Worm (Caenorhabditis elegans): Measurements from ENCODE around the gene F22B3.10.

The F22B3.10 gene

ce11 chrIV:11371645-11372044 lies 43.2 kb downstream of the F22B3.10 start, which contains the start of gene sec-31:
Gene sec-31 (minus strand): TSS chrIV:11371792.
- TF ChIP-seq nhr-111 (GFP tag; optimal IDR thresholded peaks at IDR 0.05) = no peak
- TF ChIP-seq unc-62 (GFP tag; optimal IDR thresholded peaks at IDR 0.05 in 1 of 2) = peak in 1 of 2 experiments; percentile 18
- TF ChIP-seq unc-62 (tag; optimal IDR thresholded peaks at IDR 0.05) = no peak
- no peak for TF ChIP-seq ceh-28 (tag; optimal IDR thresholded peaks at IDR 0.05)
- TF ChIP-seq daf-8 (GFP tag; IDR thresholded peaks at IDR 0.05) = no peak
- no peak for TF ChIP-seq daf-16 (GFP tag; optimal IDR thresholded peaks at IDR 0.05)
- TF ChIP-seq daf-16 (tag; optimal IDR thresholded peaks at IDR 0.05) = no peak
- peak; percentile 53 for TF ChIP-seq mes-2 (tag; optimal IDR thresholded peaks at IDR 0.05; ENCODE audit: poor library complexity, severe bottlenecking)
- TF ChIP-seq dpl-1 (GFP tag; optimal IDR thresholded peaks at IDR 0.05) = peak; percentile 42
- TF ChIP-seq lin-38 (GFP tag; IDR thresholded peaks at IDR 0.05) = peak; percentile 51
- TF ChIP-seq ceh-44 (GFP tag; IDR thresholded peaks at IDR 0.05) = no peak
- no peak for TF ChIP-seq rbr-2 (tag; optimal IDR thresholded peaks at IDR 0.05)
- TF ChIP-seq set-16 (GFP tag; IDR thresholded peaks at IDR 0.05) = no peak
- TF ChIP-seq lsy-2 (tag; optimal IDR thresholded peaks at IDR 0.05) = peak in 1 of 2 experiments; percentile 26
- no peak for TF ChIP-seq aly-2 (tag; optimal IDR thresholded peaks at IDR 0.05)
- no peak for TF ChIP-seq F49E8.2 (tag; optimal IDR thresholded peaks at IDR 0.05; ENCODE audit: borderline replicate concordance)
- no peak for TF ChIP-seq F10B5.3 (tag; optimal IDR thresholded peaks at IDR 0.05)

- TF ChIP-seq aha-1 (tag) (peak; percentile 53), lsy-2 (tag; optimal IDR thresholded peaks at IDR 0.05) (peak in 1 of 2 experiments; percentile 38), ces-1 (GFP tag; optimal IDR thresholded peaks at IDR 0.05) (no peak), unc-62 (GFP tag; optimal IDR thresholded peaks at IDR 0.05 in 1 of 2) (peak in 1 of 2 experiments; percentile 61), unc-62 (tag; optimal IDR thresholded peaks at IDR 0.05) (no peak), hlh-11 (tag; optimal IDR thresholded peaks at IDR 0.05) (peak; percentile 63), mep-1 (tag; optimal IDR thresholded peaks at IDR 0.05) (peak; percentile 40), dve-1 (tag; optimal IDR thresholded peaks at IDR 0.05; ENCODE audit: insufficient read depth) (peak; percentile 58), daf-16 (GFP tag; optimal IDR thresholded peaks at IDR 0.05) (no peak), daf-16 (tag; optimal IDR thresholded peaks at IDR 0.05) (peak; percentile 42), skn-1 (tag; optimal IDR thresholded peaks at IDR 0.05) (no peak), hmg-1.1 (GFP tag; IDR thresholded peaks at IDR 0.05) (peak; percentile 76), mes-2 (tag; optimal IDR thresholded peaks at IDR 0.05; ENCODE audit: poor library complexity, severe bottlenecking) (peak; percentile 31)
Measured at ce11 chrIV:11363806-11364562, 50.8 kb downstream of the F22B3.10 start.

Data from whole organism, L4 larva.